Worm (Caenorhabditis elegans) whole organism, L4 larva: Measurements from ENCODE around the gene exc-15.

Source experiments
- lin-13 ChIP-seq: fragments of 150-350 bp; optimal IDR thresholded peaks from 2 replicates; lab custom pipeline; 2014; ENCODE audit warnings: missing biosample characterization, missing genetic modification reagents, missing genetic modification characterization
- nhr-237 ChIP-seq: sonication (generic microtip); optimal IDR thresholded peaks from 2 replicates; lab custom pipeline; 2017; ENCODE audit warnings: missing biosample characterization, missing genetic modification characterization
- nhr-28 ChIP-seq: fragments of 150-350 bp; optimal IDR thresholded peaks from 2 replicates; lab custom pipeline; 2014; ENCODE audit warnings: missing biosample characterization, missing genetic modification characterization
- snpc-4 ChIP-seq: fragments of 150-350 bp; optimal IDR thresholded peaks from 2 replicates; lab custom pipeline; 2014; ENCODE audit warnings: missing biosample characterization, missing genetic modification characterization
- ztf-11 ChIP-seq: fragments of 150-350 bp; optimal IDR thresholded peaks from 2 replicates; lab custom pipeline; 2014; ENCODE audit warnings: missing biosample characterization, missing genetic modification characterization

DNA sequence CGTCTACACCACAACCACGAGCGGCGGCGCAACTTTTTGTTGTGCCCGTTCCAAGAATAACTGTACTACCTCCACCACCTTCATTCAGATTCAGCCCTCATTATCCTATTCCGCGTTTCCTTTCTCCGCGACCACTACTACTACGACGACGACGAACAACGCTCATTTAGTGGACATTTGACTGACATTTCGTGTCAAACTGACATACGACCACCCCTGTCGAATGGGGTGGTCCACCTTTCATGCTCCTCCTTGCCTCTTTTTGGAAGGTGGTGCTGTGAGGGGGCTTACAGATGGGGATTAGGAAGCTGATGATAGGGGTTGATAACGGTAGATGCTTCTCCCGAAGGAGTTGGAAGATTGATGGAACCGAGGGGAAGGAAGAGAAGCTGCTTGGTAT, 23.9 kb downstream of the exc-15 start:
- TF ChIP-seq nhr-237: no peak
- TF ChIP-seq snpc-4 (tag; lab: Kevin White, UChicago): no peak
- TF ChIP-seq ztf-11 (tag; lab: Kevin White, UChicago): no peak
- TF ChIP-seq lin-13: no peak
- no peak for TF ChIP-seq nhr-28 (tag; lab: Kevin White, UChicago)
